Fruit fly (Drosophila melanogaster): ENCODE data around the gene Cpr78Cc.

Gene Cpr78Cc

DNA sequence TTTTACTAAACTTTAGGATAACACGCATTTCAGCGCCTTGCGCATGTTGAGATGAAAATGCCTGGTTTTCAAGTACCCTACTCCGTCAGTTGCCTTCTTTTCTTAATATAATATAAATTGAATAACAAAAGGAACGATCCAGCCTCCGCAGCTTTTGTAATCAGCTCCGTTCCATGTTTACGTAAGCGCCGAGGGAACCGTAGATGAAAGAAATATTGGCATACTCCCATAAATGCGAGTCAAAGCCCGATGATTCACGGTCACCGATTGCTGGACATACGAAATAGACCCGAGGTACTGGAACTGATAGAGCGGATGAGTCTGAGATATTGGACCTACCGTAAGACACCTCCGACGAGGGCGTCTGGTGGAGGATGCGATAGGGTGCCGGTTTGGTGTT lies 42.2 kb downstream of the Cpr78Cc start:
- no peak for TF ChIP-seq OdsH (GFP tag; optimal IDR thresholded peaks at IDR 0.05)
- TF ChIP-seq vri (GFP tag; optimal IDR thresholded peaks at IDR 0.05): peak; percentile 91
- TF ChIP-seq CG16779 (tag; optimal IDR thresholded peaks at IDR 0.05): no peak

DNA sequence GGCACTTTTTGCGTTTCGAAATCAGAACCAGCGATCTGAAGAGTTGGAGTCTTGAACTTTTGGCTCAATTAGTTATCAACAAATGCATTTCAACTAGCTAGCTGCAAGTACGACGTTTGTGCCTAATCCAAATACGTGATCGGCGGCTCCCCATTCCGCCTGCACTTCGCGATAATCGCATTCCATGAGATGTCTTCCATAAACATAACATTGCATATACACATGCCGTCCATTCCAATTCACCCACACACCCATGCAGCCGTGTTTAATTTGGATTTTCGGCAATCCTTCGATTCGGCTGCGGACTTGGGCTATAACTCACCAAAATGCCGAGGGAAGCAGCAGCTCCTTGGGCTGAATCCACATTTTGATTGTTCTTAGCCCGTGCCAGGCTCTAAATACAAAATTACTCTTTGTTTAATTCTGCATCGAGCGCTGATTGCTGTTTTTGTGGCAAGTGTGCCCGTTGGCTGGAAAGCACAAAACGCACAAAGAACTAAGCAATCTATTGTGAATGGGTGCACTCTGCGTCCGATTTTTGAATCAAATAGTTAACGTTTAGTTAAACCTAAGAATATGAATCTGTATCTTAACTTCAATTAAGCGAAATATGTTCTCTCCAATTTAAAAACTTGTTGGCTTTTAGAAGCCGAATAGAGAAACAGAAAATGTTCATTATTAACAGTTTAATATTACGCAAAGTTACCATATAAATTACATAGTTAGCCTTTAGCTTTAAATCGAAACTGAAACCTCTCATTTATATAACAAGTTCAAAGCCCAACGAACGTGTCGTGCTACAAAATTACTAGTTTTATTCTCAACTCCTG lies 43.1 kb downstream of the Cpr78Cc start, which contains the start of the genes Tbc1d8-9 and CG32436:
Gene Tbc1d8-9, minus strand, starts transcription at position 463 of the 830 bp plus-strand sequence.
Gene CG32436, plus strand, starts transcription at position 780 of the 830 bp plus-strand sequence.
- TF ChIP-seq CG1621 (tag; optimal IDR thresholded peaks at IDR 0.05): no peak
- TF ChIP-seq CG15336 (GFP tag; IDR thresholded peaks at IDR 0.05): peak; percentile 49
- TF ChIP-seq Sox14 (GFP tag; optimal IDR thresholded peaks at IDR 0.05): peak; percentile 92
- peak; percentile 15 for TF ChIP-seq esn (GFP tag; optimal IDR thresholded peaks at IDR 0.05)
- peak; percentile 17 for TF ChIP-seq vri (GFP tag; optimal IDR thresholded peaks at IDR 0.05)
- 0 out of 3 replicates have a peak, but pooled peaks have one; percentile 29 for TF ChIP-seq CG6163 (GFP tag; IDR thresholded peaks at IDR 0.05)

DNA sequence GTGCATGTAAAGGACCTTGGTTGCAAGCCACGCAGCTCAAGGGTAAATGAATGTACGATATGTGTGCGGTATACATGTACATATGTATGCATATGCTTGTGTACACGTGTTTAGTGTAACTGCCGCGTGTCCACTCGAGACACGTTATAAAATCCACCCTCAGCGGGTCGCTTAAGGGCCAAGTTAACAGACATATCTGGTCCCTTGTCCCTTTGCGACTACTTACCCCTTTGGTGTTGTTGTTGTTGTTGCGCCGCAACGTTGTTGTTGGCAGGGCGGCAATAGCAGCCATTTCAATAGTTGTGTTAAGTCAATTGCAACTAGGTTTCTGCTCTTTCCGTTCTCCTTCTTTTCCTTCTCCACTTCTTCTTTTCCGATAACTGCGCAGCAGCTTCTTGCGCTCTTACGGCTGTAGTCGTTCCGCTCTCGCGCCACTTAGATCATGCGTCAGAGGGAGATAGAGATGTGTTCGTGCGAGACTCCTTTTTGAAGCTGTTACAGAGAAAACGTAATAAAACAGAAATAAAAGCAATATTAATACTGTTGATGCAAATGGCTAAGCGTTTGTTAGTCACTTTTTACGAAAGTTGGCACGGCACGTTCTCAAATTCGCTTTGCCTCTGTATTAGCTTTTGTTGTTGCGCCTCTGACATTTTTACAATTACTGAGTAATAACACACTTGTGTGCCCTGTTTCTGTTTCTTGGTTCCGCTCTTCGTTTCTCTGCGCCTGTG lies 46.2 kb downstream of the Cpr78Cc start:
- peak in 1 of 2 experiments; percentile 43 for TF ChIP-seq ss (GFP tag; optimal IDR thresholded peaks at IDR 0.05)
- no peak for TF ChIP-seq CG31627 (GFP tag; optimal IDR thresholded peaks at IDR 0.05)
- peak; percentile 43 for TF ChIP-seq CG1621 (tag; optimal IDR thresholded peaks at IDR 0.05)
- peak; percentile 2 for TF ChIP-seq Ets96B (tag; optimal IDR thresholded peaks at IDR 0.05)

DNA sequence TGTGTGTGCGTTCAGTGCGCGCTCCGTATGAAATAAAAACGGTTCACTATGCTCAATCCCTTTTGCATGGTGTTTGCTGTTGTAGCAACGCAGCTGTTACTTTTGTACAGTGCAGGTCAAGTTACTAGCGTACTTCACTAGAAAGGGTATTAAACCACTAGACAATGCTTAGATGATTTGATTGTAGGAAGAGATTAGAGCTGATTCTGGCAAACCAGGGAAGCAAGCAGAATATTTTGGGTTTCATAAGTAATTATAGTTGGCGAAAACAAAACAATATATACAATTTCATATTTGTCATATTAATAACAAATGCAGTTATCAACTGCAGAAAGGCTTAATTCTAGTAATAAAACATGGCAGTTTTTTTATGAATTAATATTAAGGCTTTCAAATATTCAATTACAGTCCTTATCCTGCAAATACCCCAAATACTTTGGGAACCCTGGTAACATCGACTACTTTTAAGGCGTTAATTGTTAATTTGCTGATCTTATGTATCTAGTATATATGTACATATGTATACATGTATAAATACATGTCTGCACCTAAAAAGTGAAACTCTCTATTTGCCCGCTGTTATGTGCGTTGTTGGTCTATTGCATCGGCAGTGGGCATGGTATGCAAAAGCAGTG lies 46.9 kb downstream of the Cpr78Cc start:
- TF ChIP-seq Hr4 (GFP tag; optimal IDR thresholded peaks at IDR 0.05) (peak; percentile 83), CG3032 (tag; optimal IDR thresholded peaks at IDR 0.05) (peak; percentile 51), Blimp-1 (GFP tag; optimal IDR thresholded peaks at IDR 0.05) (no peak), Ets21C (GFP tag; optimal IDR thresholded peaks at IDR 0.05) (peak; percentile 5), CG6792 (GFP tag; optimal IDR thresholded peaks at IDR 0.05) (peak; percentile 46), Met (GFP tag; optimal IDR thresholded peaks at IDR 0.05) (peak; percentile 61), Eip75B (GFP tag; optimal IDR thresholded peaks at IDR 0.05) (peak; percentile 58), CG10669 (GFP tag; optimal IDR thresholded peaks at IDR 0.05) (peak; percentile 69), spab (GFP tag; optimal IDR thresholded peaks at IDR 0.05) (peak; percentile 59), Ets96B (tag; optimal IDR thresholded peaks at IDR 0.05) (peak; percentile 40), CG6808 (GFP tag; optimal IDR thresholded peaks at IDR 0.05) (peak; percentile 37), fd85E (GFP tag; optimal IDR thresholded peaks at IDR 0.05) (no peak), Sox102F (GFP tag; optimal IDR thresholded peaks at IDR 0.05) (peak; percentile 48), dsx (GFP tag; optimal IDR thresholded peaks at IDR 0.05; ENCODE audit: poor library complexity, severe bottlenecking) (no peak), fd59A (GFP tag; optimal IDR thresholded peaks at IDR 0.05) (peak; percentile 65), CG3919 (GFP tag; optimal IDR thresholded peaks at IDR 0.05) (peak; percentile 69), CG8632 (GFP tag; optimal IDR thresholded peaks at IDR 0.05) (peak; percentile 58), Sox14 (GFP tag; optimal IDR thresholded peaks at IDR 0.05) (peak; percentile 62), CG6163 (GFP tag; IDR thresholded peaks at IDR 0.05) (peak; percentile 52; the same call in 2 of the 3 replicates), Smox (GFP tag; optimal IDR thresholded peaks at IDR 0.05) (peak; percentile 56), CG34406 (GFP tag; optimal IDR thresholded peaks at IDR 0.05) (peak; percentile 44), esn (GFP tag; optimal IDR thresholded peaks at IDR 0.05) (peak; percentile 69), OdsH (GFP tag; optimal IDR thresholded peaks at IDR 0.05) (peak; percentile 76), net (GFP tag; optimal IDR thresholded peaks at IDR 0.05) (peak; percentile 61), fkh (GFP tag; optimal IDR thresholded peaks at IDR 0.05) (no peak), CG16779 (tag; optimal IDR thresholded peaks at IDR 0.05) (no peak), CG32006 (GFP tag; optimal IDR thresholded peaks at IDR 0.05) (peak; percentile 86), Lpt (GFP tag; optimal IDR thresholded peaks at IDR 0.05) (peak; percentile 39), Sox15 (GFP tag; optimal IDR thresholded peaks at IDR 0.05) (peak; percentile 28), CG4318 (GFP tag; optimal IDR thresholded peaks at IDR 0.05) (peak; percentile 74), CG6276 (GFP tag; optimal IDR thresholded peaks at IDR 0.05) (peak; percentile 49), eg (GFP tag; IDR thresholded peaks at IDR 0.05) (no peak; the same call in 2 of the 3 replicates), ss (GFP tag; optimal IDR thresholded peaks at IDR 0.05) (no peak), CG8319 (GFP tag; optimal IDR thresholded peaks at IDR 0.05) (peak; percentile 55), svp (GFP tag) (peak; percentile 82)
